Worm (Caenorhabditis elegans) whole organism, L2 larva: ENCODE results near the gene C14E2.4.

Source experiments
- ama-1 ChIP-seq: fragments of 150-350 bp; optimal IDR thresholded peaks from 2 replicates; lab custom pipeline; 2018; ENCODE audit warnings: inconsistent platforms
- dmd-4 ChIP-seq: sonication (generic microtip); optimal IDR thresholded peaks from 2 replicates; lab custom pipeline; 2017; ENCODE audit warnings: missing biosample characterization, missing genetic modification characterization
- lin-39 ChIP-seq: fragments of 150-350 bp; optimal IDR thresholded peaks from 2 replicates; lab custom pipeline; 2014; ENCODE audit warnings: missing biosample characterization, missing genetic modification reagents, missing genetic modification characterization
- nhr-11 ChIP-seq: fragments of 150-350 bp; optimal IDR thresholded peaks from 2 replicates; lab custom pipeline; 2014; ENCODE audit warnings: missing biosample characterization, missing genetic modification characterization
- nhr-12 ChIP-seq: fragments of 150-350 bp; optimal IDR thresholded peaks from 2 replicates; lab custom pipeline; 2014; ENCODE audit warnings: missing biosample characterization, missing genetic modification characterization
- nhr-6 ChIP-seq: fragments of 150-350 bp; optimal IDR thresholded peaks from 2 replicates; lab custom pipeline; 2014; ENCODE audit warnings: missing biosample characterization, missing genetic modification characterization
- nhr-77 ChIP-seq: fragments of 150-350 bp; optimal IDR thresholded peaks from 2 replicates; lab custom pipeline; 2014; ENCODE audit warnings: missing biosample characterization, missing genetic modification characterization
- snpc-4 ChIP-seq: fragments of 150-350 bp; optimal IDR thresholded peaks from 2 replicates; lab custom pipeline; 2014; ENCODE audit warnings: missing biosample characterization, missing genetic modification characterization
- unc-55 ChIP-seq: fragments of 150-350 bp; sonication (generic microtip); optimal IDR thresholded peaks from 3 replicates; lab custom pipeline; 2014; ENCODE audit warnings: missing biosample characterization, missing genetic modification reagents, missing genetic modification characterization
- unc-62 ChIP-seq: fragments of 150-350 bp; optimal IDR thresholded peaks from 2 replicates; lab custom pipeline; 2014; ENCODE audit warnings: missing biosample characterization, missing genetic modification reagents, missing genetic modification characterization

DNA sequence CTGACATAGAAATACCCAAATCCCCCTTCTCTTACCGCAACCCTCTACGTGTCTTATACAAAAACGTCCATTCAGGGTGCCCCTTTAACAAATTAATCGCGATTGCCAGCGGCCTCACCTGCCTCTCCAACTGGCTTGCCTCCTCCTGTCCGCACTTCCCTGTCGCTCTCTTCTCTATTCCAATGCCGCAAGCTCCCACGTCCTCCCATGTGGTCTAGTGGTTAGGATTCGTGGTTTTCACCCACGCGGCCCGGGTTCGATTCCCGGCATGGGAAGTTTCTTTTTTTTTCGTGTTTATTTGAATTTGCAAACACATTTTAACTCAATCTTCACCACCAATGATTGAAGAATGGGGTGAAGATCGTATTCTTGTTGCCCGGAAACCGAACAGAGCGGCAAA lies 37.5 kb upstream of the C14E2.4 start:
- TF ChIP-seq lin-39 (tag; lab: Kevin White, UChicago) (no peak), unc-62 (no peak), nhr-77 (tag; lab: Kevin White, UChicago) (no peak), ama-1 (lab: Kevin White, UChicago) (no peak), nhr-12 (tag; lab: Kevin White, UChicago) (no peak), nhr-11 (tag; lab: Kevin White, UChicago) (no peak), nhr-6 (tag; lab: Kevin White, UChicago) (no peak), dmd-4 (tag; lab: Kevin White, UChicago) (no peak), snpc-4 (tag; lab: Kevin White, UChicago) (no peak), unc-55 (GFP tag; lab: Kevin White, UChicago) (peak; percentile 54)
